Worm (Caenorhabditis elegans) whole organism, L3 larva: Measurements from ENCODE around the gene Y41C4A.8.

Source experiments
- R02D3.7 ChIP-seq: fragments of 150-350 bp; optimal IDR thresholded peaks from 2 replicates; lab custom pipeline; 2014; ENCODE audit warnings: missing biosample characterization, missing genetic modification characterization
- ZK546.5 ChIP-seq: sonication (generic microtip); optimal IDR thresholded peaks from 2 replicates; lab custom pipeline; 2017; ENCODE audit warnings: missing biosample characterization, missing genetic modification characterization
- ama-1 ChIP-seq: fragments of 150-350 bp; optimal IDR thresholded peaks from 2 replicates; lab custom pipeline; 2018
- ceh-16 ChIP-seq: sonication (generic microtip); optimal IDR thresholded peaks from 2 replicates; lab custom pipeline; 2017; ENCODE audit warnings: missing biosample characterization, missing genetic modification characterization
- ceh-28 ChIP-seq: fragments of 150-350 bp; optimal IDR thresholded peaks from 2 replicates; lab custom pipeline; 2014; ENCODE audit warnings: missing biosample characterization, missing genetic modification reagents, missing genetic modification characterization
- ceh-82 ChIP-seq: fragments of 150-350 bp; optimal IDR thresholded peaks from 2 replicates; lab custom pipeline; 2014; ENCODE audit warnings: missing biosample characterization, missing genetic modification characterization
- daf-12 ChIP-seq: fragments of 150-350 bp; optimal IDR thresholded peaks from 2 replicates; lab custom pipeline; 2014; ENCODE audit warnings: missing biosample characterization, missing genetic modification reagents, missing genetic modification characterization
- egl-27 ChIP-seq: sonication (generic microtip); optimal IDR thresholded peaks from 4 replicates; lab custom pipeline; 2017; ENCODE audit warnings: missing biosample characterization, missing genetic modification reagents, missing genetic modification characterization
- egl-5 ChIP-seq: fragments of 150-350 bp; optimal IDR thresholded peaks from 2 replicates; lab custom pipeline; 2017; ENCODE audit warnings: missing biosample characterization, missing genetic modification reagents, missing genetic modification characterization, inconsistent platforms
- elt-1 ChIP-seq: fragments of 150-350 bp; optimal IDR thresholded peaks from 2 replicates; lab custom pipeline; 2014; ENCODE audit warnings: missing biosample characterization, missing genetic modification characterization
- elt-2 ChIP-seq: sonication (generic microtip); optimal IDR thresholded peaks from 2 replicates; lab custom pipeline; 2016; ENCODE audit warnings: missing genetic modification reagents, mild to moderate bottlenecking, missing genetic modification characterization, missing compliant biosample characterization
- elt-3 ChIP-seq, 3 experiments: fragments of 150-350 bp in 1 of 3; sonication (generic microtip) in 2 of 3; optimal IDR thresholded peaks; 2 replicates in 2 of 3; 4 replicates in 1 of 3; lab custom pipeline; 2014 to 2017; ENCODE audit warnings: missing biosample characterization in 3 of 3, missing genetic modification characterization in 3 of 3
- eor-1 ChIP-seq, 2 experiments: fragments of 150-350 bp; optimal IDR thresholded peaks; 2 replicates each; lab custom pipeline; 2014 to 2018; ENCODE audit warnings: missing biosample characterization in 2 of 2, missing genetic modification characterization in 2 of 2
- fkh-10 ChIP-seq: sonication (generic microtip); optimal IDR thresholded peaks from 2 replicates; lab custom pipeline; 2017; ENCODE audit warnings: missing biosample characterization, missing genetic modification reagents, missing genetic modification characterization
- hmg-11 ChIP-seq: sonication (generic microtip); optimal IDR thresholded peaks from 2 replicates; lab custom pipeline; 2016; ENCODE audit warnings: missing genetic modification characterization, missing compliant biosample characterization
- jun-1 ChIP-seq: fragments of 150-350 bp; optimal IDR thresholded peaks from 2 replicates; lab custom pipeline; 2014; ENCODE audit warnings: missing biosample characterization, missing genetic modification reagents, missing genetic modification characterization
- lin-15B ChIP-seq: fragments of 150-350 bp; optimal IDR thresholded peaks from 2 replicates; lab custom pipeline; 2014; ENCODE audit warnings: missing biosample characterization, missing genetic modification characterization
- lin-39 ChIP-seq: fragments of 150-350 bp; optimal IDR thresholded peaks from 2 replicates; lab custom pipeline; 2018; ENCODE audit warnings: missing biosample characterization, missing genetic modification reagents, missing genetic modification characterization
- lsy-12 ChIP-seq: sonication (generic microtip); optimal IDR thresholded peaks from 2 replicates; lab custom pipeline; 2016; ENCODE audit warnings: mild to moderate bottlenecking, missing genetic modification characterization, missing compliant biosample characterization
- mdl-1 ChIP-seq: fragments of 150-350 bp; optimal IDR thresholded peaks from 2 replicates; lab custom pipeline; 2014; ENCODE audit warnings: missing biosample characterization, missing genetic modification characterization
- mml-1 ChIP-seq: fragments of 150-350 bp; sonication (generic microtip); optimal IDR thresholded peaks from 3 replicates; lab custom pipeline; 2014; ENCODE audit warnings: missing biosample characterization, missing genetic modification characterization
- nfya-1 ChIP-seq: sonication (generic microtip); optimal IDR thresholded peaks from 2 replicates; lab custom pipeline; 2017; ENCODE audit warnings: missing genetic modification characterization, mild to moderate bottlenecking, missing compliant biosample characterization, antibody characterized with exemption, moderate library complexity; ENCODE audit not compliant: insufficient read depth
- nhr-23 ChIP-seq: fragments of 150-350 bp; optimal IDR thresholded peaks from 2 replicates; lab custom pipeline; 2014; ENCODE audit warnings: missing biosample characterization, missing genetic modification reagents, missing genetic modification characterization
- nhr-237 ChIP-seq: fragments of 150-350 bp; optimal IDR thresholded peaks from 2 replicates; lab custom pipeline; 2014; ENCODE audit warnings: missing biosample characterization, missing genetic modification characterization
- nhr-25 ChIP-seq: sonication (generic microtip); optimal IDR thresholded peaks from 2 replicates; lab custom pipeline; 2017; ENCODE audit warnings: missing biosample characterization, missing genetic modification characterization
- nhr-28 ChIP-seq: fragments of 150-350 bp; optimal IDR thresholded peaks from 2 replicates; lab custom pipeline; 2014; ENCODE audit warnings: missing biosample characterization, missing genetic modification characterization
- nhr-43 ChIP-seq: sonication (generic microtip); optimal IDR thresholded peaks from 2 replicates; lab custom pipeline; 2016; ENCODE audit warnings: mild to moderate bottlenecking, missing genetic modification characterization, missing compliant biosample characterization; ENCODE audit not compliant: poor library complexity, severe bottlenecking
- nhr-67 ChIP-seq: fragments of 150-350 bp; optimal IDR thresholded peaks from 2 replicates; lab custom pipeline; 2014; ENCODE audit warnings: missing biosample characterization, missing genetic modification characterization
- pha-4 ChIP-seq: fragments of 150-350 bp; optimal IDR thresholded peaks from 2 replicates; lab custom pipeline; 2014; ENCODE audit warnings: missing biosample characterization, missing genetic modification reagents, missing genetic modification characterization
- pqm-1 ChIP-seq: fragments of 150-350 bp; optimal IDR thresholded peaks from 2 replicates; lab custom pipeline; 2017; ENCODE audit warnings: missing biosample characterization, missing genetic modification characterization, inconsistent platforms
- sea-2 ChIP-seq: fragments of 150-350 bp; sonication (generic microtip); optimal IDR thresholded peaks from 4 replicates; lab custom pipeline; 2014; ENCODE audit warnings: missing biosample characterization, missing genetic modification reagents, missing genetic modification characterization
- skn-1 ChIP-seq: fragments of 150-350 bp; optimal IDR thresholded peaks from 2 replicates; lab custom pipeline; 2014; ENCODE audit warnings: missing biosample characterization, missing genetic modification characterization
- snpc-4 ChIP-seq: fragments of 150-350 bp; optimal IDR thresholded peaks from 2 replicates; lab custom pipeline; 2014; ENCODE audit warnings: missing biosample characterization, missing genetic modification characterization
- unc-39 ChIP-seq: sonication (generic microtip); optimal IDR thresholded peaks from 4 replicates; lab custom pipeline; 2017; ENCODE audit warnings: missing biosample characterization, missing genetic modification characterization
- unc-62 ChIP-seq: fragments of 150-350 bp; sonication (generic microtip); optimal IDR thresholded peaks from 4 replicates; lab custom pipeline; 2014; ENCODE audit warnings: missing biosample characterization, missing genetic modification reagents, missing genetic modification characterization
- zag-1 ChIP-seq: fragments of 150-350 bp; optimal IDR thresholded peaks from 2 replicates; lab custom pipeline; 2014; ENCODE audit warnings: missing biosample characterization, missing genetic modification characterization
- ztf-4 ChIP-seq: fragments of 150-350 bp; optimal IDR thresholded peaks from 2 replicates; lab custom pipeline; 2014; ENCODE audit warnings: missing biosample characterization, missing genetic modification characterization

Y41C4A.8 gene

DNA sequence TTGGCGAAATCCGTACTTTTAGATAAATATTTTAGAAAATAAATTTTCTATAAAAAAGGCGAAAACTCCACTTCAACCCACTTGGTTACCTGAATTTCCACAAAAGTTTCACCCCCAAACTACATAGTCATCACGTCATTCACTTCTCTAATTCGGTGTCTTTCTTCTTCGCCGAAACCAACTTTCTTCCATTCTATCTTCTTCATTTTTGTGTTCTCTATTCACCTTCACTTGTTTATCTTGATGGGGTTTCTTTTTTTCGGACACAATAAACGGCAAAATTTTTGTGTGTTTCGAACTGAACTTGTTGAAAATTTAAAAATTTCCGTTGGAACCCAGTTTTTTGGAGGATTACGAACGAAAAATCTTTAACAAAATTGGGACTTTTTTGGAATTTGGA is 41.8 kb downstream of the Y41C4A.8 start:
- TF ChIP-seq unc-62 (GFP tag; lab: Kevin White, UChicago) (no peak), nhr-28 (tag; lab: Kevin White, UChicago) (no peak), ztf-4 (tag; lab: Kevin White, UChicago) (no peak), nhr-237 (tag; lab: Kevin White, UChicago) (no peak), pha-4 (no peak), elt-1 (no peak), hmg-11 (tag; lab: Kevin White, UChicago) (no peak), zag-1 (tag; lab: Kevin White, UChicago) (no peak), nhr-43 (no peak), pqm-1 (no peak), ama-1 (no peak), nhr-67 (tag; lab: Kevin White, UChicago) (no peak), eor-1 (tag; optimal IDR thresholded peaks at IDR 0.05; lab: Kevin White, UChicago) (no peak), R02D3.7 (tag; lab: Kevin White, UChicago) (no peak), mml-1 (tag; lab: Kevin White, UChicago) (no peak)

DNA sequence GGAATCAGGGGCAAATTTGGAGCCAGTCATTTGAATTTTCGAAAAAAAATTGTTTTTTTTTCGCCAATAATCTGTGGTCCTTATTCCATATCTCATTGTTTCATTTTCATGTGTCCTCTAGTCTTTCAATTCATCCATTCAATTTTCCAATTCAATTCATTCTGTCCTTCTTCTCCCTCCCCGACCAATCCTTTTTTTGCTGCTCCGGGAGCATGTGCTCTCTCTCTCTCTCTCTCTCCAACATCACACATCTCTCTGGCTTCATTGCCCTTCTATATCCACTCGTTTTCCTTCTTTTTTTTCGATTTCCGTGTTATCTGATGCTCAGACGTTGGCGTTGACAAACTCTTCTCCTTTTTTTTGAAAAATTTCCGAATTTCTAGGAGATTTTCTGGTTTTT is 45.2 kb downstream of the Y41C4A.8 start:
- TF ChIP-seq daf-12 (tag; lab: Kevin White, UChicago), result no peak
- TF ChIP-seq nfya-1, result peak; percentile 48

DNA sequence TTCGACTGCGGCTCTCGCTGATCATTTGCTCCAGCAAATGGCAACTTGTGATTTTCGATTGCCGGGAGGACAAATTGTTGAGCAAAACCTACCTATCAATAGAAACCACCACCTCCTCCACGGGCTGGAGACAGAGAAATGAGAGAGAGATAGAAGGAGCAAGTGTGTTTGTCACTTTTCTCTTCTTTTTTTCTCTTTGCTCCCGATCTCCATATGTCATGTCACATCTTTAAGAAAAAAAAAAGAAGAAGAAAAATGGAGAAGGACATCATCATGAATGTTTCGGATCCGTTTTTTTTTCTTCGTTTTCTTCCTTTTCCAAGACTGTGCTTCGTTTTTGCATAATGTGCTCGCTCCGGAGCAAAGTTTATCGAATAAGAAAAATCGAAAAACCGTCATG is 47.9 kb downstream of the Y41C4A.8 start:
- TF ChIP-seq ceh-16 (tag; lab: Kevin White, UChicago) (no peak), nfya-1 (peak; percentile 40), egl-27 (tag; lab: Kevin White, UChicago) (no peak), pha-4 (peak; percentile 26)

DNA sequence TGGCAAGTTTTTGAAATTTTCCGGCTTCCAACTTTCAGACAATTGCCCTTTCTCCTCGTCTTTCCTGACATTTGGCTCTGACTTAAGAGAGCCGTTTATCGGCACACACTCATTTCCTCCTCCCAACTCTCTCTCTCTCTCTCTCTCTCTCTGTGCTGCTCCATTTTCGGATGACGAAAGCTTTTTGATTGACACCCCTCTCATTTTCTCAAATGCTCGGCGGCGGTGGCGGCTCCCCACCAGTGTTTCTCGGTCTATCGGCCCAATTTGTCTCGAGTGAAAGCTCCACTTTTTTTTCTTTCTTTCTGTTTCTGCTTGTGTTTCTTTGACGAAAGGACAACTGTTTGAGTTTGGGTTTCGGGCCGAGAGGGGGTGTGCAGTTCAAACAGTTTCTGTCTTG is 48.8 kb downstream of the Y41C4A.8 start:
- TF ChIP-seq lin-39 (tag; lab: Kevin White, UChicago) (peak; percentile 48), daf-12 (tag; lab: Kevin White, UChicago) (no peak)

ce11 chrIII:11657185-11657817 is 51.3 kb downstream of the Y41C4A.8 start, which contains the start of gene crh-1:
Gene crh-1 (plus strand): TSS chrIII:11657767.
- TF ChIP-seq egl-5 (tag; lab: Kevin White, UChicago), result peak; percentile 81
- peak; percentile 64 for TF ChIP-seq skn-1
- TF ChIP-seq lin-39 (tag; lab: Kevin White, UChicago), result peak; percentile 39
- TF ChIP-seq elt-3 (tag; optimal IDR thresholded peaks at IDR 0.05; lab: Kevin White, UChicago), result no peak
- TF ChIP-seq mdl-1, result peak; percentile 68
- no peak for TF ChIP-seq snpc-4
- TF ChIP-seq nhr-23 (tag; lab: Kevin White, UChicago), result peak; percentile 65
- TF ChIP-seq lin-15B (tag; lab: Kevin White, UChicago), result peak; percentile 72
- peak; percentile 66 for TF ChIP-seq nhr-43
- TF ChIP-seq sea-2 (GFP tag; lab: Kevin White, UChicago), result peak; percentile 44
- peak; percentile 44 for TF ChIP-seq ceh-82
- peak; percentile 60 for TF ChIP-seq nhr-25 (tag; lab: Kevin White, UChicago)
- no peak for TF ChIP-seq ZK546.5 (tag; lab: Kevin White, UChicago)
- no peak for TF ChIP-seq pqm-1
- TF ChIP-seq lsy-12 (tag; lab: Kevin White, UChicago), result peak; percentile 44
- peak; percentile 11 for TF ChIP-seq ama-1
- TF ChIP-seq fkh-10 (GFP tag; lab: Kevin White, UChicago), result peak; percentile 42
- TF ChIP-seq hmg-11 (tag; lab: Kevin White, UChicago), result peak; percentile 73
- TF ChIP-seq jun-1, result peak; percentile 2
- TF ChIP-seq nfya-1, result peak; percentile 85
- TF ChIP-seq elt-2 (tag; lab: Kevin White, UChicago), result peak; percentile 55
- TF ChIP-seq pha-4, result no peak
- no peak for TF ChIP-seq egl-27 (tag; lab: Kevin White, UChicago)
- TF ChIP-seq R02D3.7 (tag; lab: Kevin White, UChicago), result peak; percentile 18
- TF ChIP-seq ceh-28 (tag; lab: Kevin White, UChicago), result peak; percentile 30
- no peak for TF ChIP-seq unc-39
- TF ChIP-seq, all 47 proteins: peak for 19
